Worm (Caenorhabditis elegans): Measurements from ENCODE around the gene C07H6.2.

- TF ChIP-seq him-1 (tag; optimal IDR thresholded peaks at IDR 0.05) = no peak
- TF ChIP-seq dao-5 (tag; optimal IDR thresholded peaks at IDR 0.05) = no peak
- no peak for TF ChIP-seq W03F9.2 (tag; optimal IDR thresholded peaks at IDR 0.05)
These were observed 4.1 kb downstream of the C07H6.2 start for ce11 chrIII:7524830-7525344.
